Worm (Caenorhabditis elegans) whole organism, L2 larva: Measurements from ENCODE around the gene seip-1.

Source experiments
- C34F6.9 ChIP-seq: fragments of 150-350 bp; optimal IDR thresholded peaks from 2 replicates; lab custom pipeline; 2014; ENCODE audit warnings: missing biosample characterization, missing genetic modification characterization
- F13H6.1 ChIP-seq: sonication (generic microtip); optimal IDR thresholded peaks from 2 replicates; lab custom pipeline; 2016; ENCODE audit warnings: missing genetic modification characterization, missing compliant biosample characterization
- R02D3.7 ChIP-seq: fragments of 150-350 bp; optimal IDR thresholded peaks from 2 replicates; lab custom pipeline; 2014; ENCODE audit warnings: missing biosample characterization, missing genetic modification characterization
- Y55F3AM.14 ChIP-seq: fragments of 200-800 bp; sonication (Bioruptor generic); optimal IDR thresholded peaks from 2 replicates; lab custom pipeline; 2018; ENCODE audit warnings: mild to moderate bottlenecking, missing genetic modification characterization, missing compliant biosample characterization
- ZK546.5 ChIP-seq: sonication (generic microtip); optimal IDR thresholded peaks from 2 replicates; lab custom pipeline; 2017; ENCODE audit warnings: missing biosample characterization, missing genetic modification characterization
- alr-1 ChIP-seq: fragments of 150-350 bp; optimal IDR thresholded peaks from 2 replicates; lab custom pipeline; 2014; ENCODE audit warnings: missing biosample characterization, missing genetic modification characterization
- aly-2 ChIP-seq: fragments of 150-350 bp; optimal IDR thresholded peaks from 2 replicates; lab custom pipeline; 2014; ENCODE audit warnings: missing biosample characterization, missing genetic modification characterization
- ama-1 ChIP-seq: fragments of 150-350 bp; optimal IDR thresholded peaks from 2 replicates; lab custom pipeline; 2018; ENCODE audit warnings: inconsistent platforms
- blmp-1 ChIP-seq: sonication (generic microtip); optimal IDR thresholded peaks from 2 replicates; lab custom pipeline; 2017; ENCODE audit warnings: missing genetic modification characterization, mild to moderate bottlenecking, missing compliant biosample characterization, antibody characterized with exemption, moderate library complexity; ENCODE audit not compliant: insufficient read depth
- ceh-16 ChIP-seq: fragments of 150-350 bp; optimal IDR thresholded peaks from 2 replicates; lab custom pipeline; 2014; ENCODE audit warnings: missing biosample characterization, missing genetic modification characterization
- ceh-82 ChIP-seq: fragments of 150-350 bp; optimal IDR thresholded peaks from 2 replicates; lab custom pipeline; 2014; ENCODE audit warnings: missing biosample characterization, missing genetic modification characterization
- crh-2 ChIP-seq: sonication (generic microtip); optimal IDR thresholded peaks from 2 replicates; lab custom pipeline; 2017; ENCODE audit warnings: missing biosample characterization, missing genetic modification characterization
- dmd-4 ChIP-seq: sonication (generic microtip); optimal IDR thresholded peaks from 2 replicates; lab custom pipeline; 2017; ENCODE audit warnings: missing biosample characterization, missing genetic modification characterization
- egl-27 ChIP-seq: sonication (generic microtip); optimal IDR thresholded peaks from 3 replicates; lab custom pipeline; 2017; ENCODE audit warnings: missing biosample characterization, missing genetic modification reagents, missing genetic modification characterization
- elt-1 ChIP-seq: fragments of 150-350 bp; optimal IDR thresholded peaks from 2 replicates; lab custom pipeline; 2014; ENCODE audit warnings: missing biosample characterization, missing genetic modification characterization
- elt-3 ChIP-seq: sonication (generic microtip); optimal IDR thresholded peaks from 2 replicates; lab custom pipeline; 2017; ENCODE audit warnings: missing biosample characterization, missing genetic modification characterization
- fos-1 ChIP-seq: fragments of 150-350 bp; optimal IDR thresholded peaks from 2 replicates; lab custom pipeline; 2014; ENCODE audit warnings: missing biosample characterization, missing genetic modification characterization
- gmeb-1 ChIP-seq: fragments of 150-350 bp; optimal IDR thresholded peaks from 2 replicates; lab custom pipeline; 2014; ENCODE audit warnings: missing biosample characterization, missing genetic modification characterization
- lin-11 ChIP-seq: fragments of 150-350 bp; sonication (generic microtip); optimal IDR thresholded peaks from 2 replicates; lab custom pipeline; 2014; ENCODE audit warnings: missing biosample characterization, missing genetic modification characterization, inconsistent platforms, mixed read lengths
- lin-13 ChIP-seq: fragments of 150-350 bp; optimal IDR thresholded peaks from 2 replicates; lab custom pipeline; 2014; ENCODE audit warnings: missing biosample characterization, missing genetic modification reagents, missing genetic modification characterization
- lin-39 ChIP-seq: fragments of 150-350 bp; optimal IDR thresholded peaks from 2 replicates; lab custom pipeline; 2014; ENCODE audit warnings: missing biosample characterization, missing genetic modification reagents, missing genetic modification characterization
- lsy-2 ChIP-seq, 2 experiments: fragments of 150-350 bp in 1 of 2; sonication (generic microtip) in 1 of 2; optimal IDR thresholded peaks; 2 replicates each; lab custom pipeline; 2014 to 2017; ENCODE audit warnings: missing biosample characterization in 2 of 2, missing genetic modification characterization in 2 of 2
- mab-5 ChIP-seq: fragments of 150-350 bp; optimal IDR thresholded peaks from 2 replicates; lab custom pipeline; 2014; ENCODE audit warnings: missing biosample characterization, missing genetic modification characterization
- mbf-1 ChIP-seq: sonication (generic microtip); optimal IDR thresholded peaks from 2 replicates; lab custom pipeline; 2017; ENCODE audit warnings: missing biosample characterization, missing genetic modification characterization
- mdl-1 ChIP-seq, 2 experiments: fragments of 150-350 bp in 1 of 2; sonication (generic microtip) in 1 of 2; optimal IDR thresholded peaks; 2 replicates each; lab custom pipeline; 2017; ENCODE audit warnings: missing biosample characterization in 2 of 2, missing genetic modification characterization in 2 of 2
- nhr-10 ChIP-seq: sonication (generic microtip); optimal IDR thresholded peaks from 2 replicates; lab custom pipeline; 2017; ENCODE audit warnings: missing biosample characterization, missing genetic modification characterization
- nhr-11 ChIP-seq: fragments of 150-350 bp; optimal IDR thresholded peaks from 2 replicates; lab custom pipeline; 2014; ENCODE audit warnings: missing biosample characterization, missing genetic modification characterization
- nhr-12 ChIP-seq: fragments of 150-350 bp; optimal IDR thresholded peaks from 2 replicates; lab custom pipeline; 2014; ENCODE audit warnings: missing biosample characterization, missing genetic modification characterization
- nhr-129 ChIP-seq: fragments of 150-350 bp; optimal IDR thresholded peaks from 2 replicates; lab custom pipeline; 2014; ENCODE audit warnings: missing biosample characterization, missing genetic modification characterization
- nhr-21 ChIP-seq: fragments of 150-350 bp; optimal IDR thresholded peaks from 2 replicates; lab custom pipeline; 2014; ENCODE audit warnings: missing biosample characterization, missing genetic modification characterization
- nhr-23 ChIP-seq: fragments of 150-350 bp; optimal IDR thresholded peaks from 2 replicates; lab custom pipeline; 2014; ENCODE audit warnings: missing biosample characterization, missing genetic modification reagents, missing genetic modification characterization
- nhr-237 ChIP-seq: fragments of 150-350 bp; optimal IDR thresholded peaks from 2 replicates; lab custom pipeline; 2014; ENCODE audit warnings: missing biosample characterization, missing genetic modification characterization
- nhr-25 ChIP-seq: fragments of 150-350 bp; sonication (generic microtip); optimal IDR thresholded peaks from 3 replicates; lab custom pipeline; 2014; ENCODE audit warnings: missing biosample characterization, missing genetic modification characterization
- nhr-6 ChIP-seq: fragments of 150-350 bp; optimal IDR thresholded peaks from 2 replicates; lab custom pipeline; 2014; ENCODE audit warnings: missing biosample characterization, missing genetic modification characterization
- nhr-77 ChIP-seq: fragments of 150-350 bp; optimal IDR thresholded peaks from 2 replicates; lab custom pipeline; 2014; ENCODE audit warnings: missing biosample characterization, missing genetic modification characterization
- peb-1 ChIP-seq: fragments of 150-350 bp; optimal IDR thresholded peaks from 2 replicates; lab custom pipeline; 2014; ENCODE audit warnings: missing biosample characterization, missing genetic modification characterization
- sem-4 ChIP-seq: fragments of 150-350 bp; optimal IDR thresholded peaks from 2 replicates; lab custom pipeline; 2014; ENCODE audit warnings: missing biosample characterization, missing genetic modification reagents, missing genetic modification characterization
- skn-1 ChIP-seq: sonication (generic microtip); optimal IDR thresholded peaks from 2 replicates; lab custom pipeline; 2017; ENCODE audit warnings: missing biosample characterization, missing genetic modification characterization
- sma-3 ChIP-seq: sonication (generic microtip); optimal IDR thresholded peaks from 2 replicates; lab custom pipeline; 2016; ENCODE audit warnings: missing genetic modification reagents, missing genetic modification characterization, missing compliant biosample characterization
- sma-9 ChIP-seq, 2 experiments: fragments of 150-350 bp in 1 of 2; sonication (generic microtip) in 1 of 2; optimal IDR thresholded peaks; 2 replicates each; lab custom pipeline; 2014 to 2016; ENCODE audit warnings: missing genetic modification characterization in 2 of 2, mild to moderate bottlenecking in 1 of 2, missing biosample characterization in 1 of 2, missing compliant biosample characterization in 1 of 2, missing genetic modification reagents in 1 of 2, moderate library complexity in 1 of 2
- snpc-4 ChIP-seq: fragments of 150-350 bp; optimal IDR thresholded peaks from 2 replicates; lab custom pipeline; 2014; ENCODE audit warnings: missing biosample characterization, missing genetic modification characterization
- unc-39 ChIP-seq: fragments of 150-350 bp; optimal IDR thresholded peaks from 2 replicates; lab custom pipeline; 2014; ENCODE audit warnings: missing biosample characterization, missing genetic modification characterization
- unc-55 ChIP-seq: fragments of 150-350 bp; sonication (generic microtip); optimal IDR thresholded peaks from 3 replicates; lab custom pipeline; 2014; ENCODE audit warnings: missing biosample characterization, missing genetic modification reagents, missing genetic modification characterization
- unc-62 ChIP-seq: fragments of 150-350 bp; optimal IDR thresholded peaks from 2 replicates; lab custom pipeline; 2014; ENCODE audit warnings: missing biosample characterization, missing genetic modification reagents, missing genetic modification characterization
- zag-1 ChIP-seq: fragments of 150-350 bp; optimal IDR thresholded peaks from 2 replicates; lab custom pipeline; 2014; ENCODE audit warnings: missing biosample characterization, missing genetic modification characterization
- ztf-1 ChIP-seq: fragments of 200-800 bp; sonication (Bioruptor generic); conservative IDR thresholded peaks from 2 replicates; pipeline ENCODE4 v1.3.6; 2022; ENCODE audit warnings: missing genetic modification characterization, missing compliant biosample characterization
- ztf-11 ChIP-seq: sonication (generic microtip); optimal IDR thresholded peaks from 2 replicates; lab custom pipeline; 2017; ENCODE audit warnings: missing biosample characterization, missing genetic modification characterization
- ztf-4 ChIP-seq: fragments of 150-350 bp; optimal IDR thresholded peaks from 2 replicates; lab custom pipeline; 2014; ENCODE audit warnings: missing biosample characterization, missing genetic modification characterization

Gene seip-1

DNA sequence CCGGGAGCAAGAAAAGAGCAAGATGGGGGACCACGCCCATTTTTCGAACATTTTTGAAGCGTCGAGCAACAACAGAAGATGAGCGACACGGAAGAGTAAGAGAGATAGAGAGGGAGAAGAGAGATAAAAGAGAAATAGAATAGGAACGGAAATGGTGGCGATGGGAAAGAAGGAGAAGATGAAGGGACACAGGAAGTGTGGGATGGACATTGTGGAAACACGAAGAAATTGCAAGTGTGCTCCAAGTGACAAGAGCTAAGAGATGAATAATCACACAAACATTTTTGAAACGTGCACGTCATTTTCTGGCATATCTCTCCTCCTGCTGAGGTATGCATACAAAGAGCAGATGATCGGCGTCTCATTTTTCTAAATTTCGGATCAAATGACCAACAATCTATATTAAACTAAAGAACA lies 22.5 kb downstream of the seip-1 start:
- no peak for TF ChIP-seq alr-1 (tag; lab: Kevin White, UChicago)
- peak; percentile 35 for TF ChIP-seq crh-2 (tag; lab: Kevin White, UChicago)
- TF ChIP-seq lin-39 (tag; lab: Kevin White, UChicago), result no peak
- TF ChIP-seq sma-3 (GFP tag; lab: Kevin White, UChicago), result no peak
- TF ChIP-seq ZK546.5 (tag; lab: Kevin White, UChicago), result no peak
- no peak for TF ChIP-seq skn-1 (tag; lab: Kevin White, UChicago)
- TF ChIP-seq egl-27 (tag; lab: Kevin White, UChicago), result peak; percentile 57
- peak; percentile 18 for TF ChIP-seq ztf-4 (tag; lab: Kevin White, UChicago)
- TF ChIP-seq aly-2 (tag; lab: Kevin White, UChicago), result no peak
- no peak for TF ChIP-seq ceh-82 (tag; lab: Kevin White, UChicago)
- no peak for TF ChIP-seq unc-62
- TF ChIP-seq blmp-1 (tag; lab: Kevin White, UChicago), result no peak
- peak in 1 of 2 experiments; percentile 64 for TF ChIP-seq mdl-1 (tag; optimal IDR thresholded peaks at IDR 0.05; lab: Kevin White, UChicago)
- TF ChIP-seq F13H6.1 (tag; lab: Kevin White, UChicago), result peak; percentile 91
- TF ChIP-seq gmeb-1, result no peak
- no peak for TF ChIP-seq nhr-237 (tag; lab: Kevin White, UChicago)
- TF ChIP-seq nhr-129 (tag; lab: Kevin White, UChicago), result peak; percentile 38
- TF ChIP-seq elt-1 (tag; lab: Kevin White, UChicago), result no peak
- TF ChIP-seq nhr-6 (tag; lab: Kevin White, UChicago), result peak; percentile 51
- peak; percentile 84 for TF ChIP-seq sma-9 (GFP tag; optimal IDR thresholded peaks at IDR 0.05; lab: Kevin White, UChicago)
- TF ChIP-seq sma-9 (tag; optimal IDR thresholded peaks at IDR 0.05; lab: Kevin White, UChicago), result no peak
- no peak for TF ChIP-seq lin-11 (tag; lab: Kevin White, UChicago)
- TF ChIP-seq nhr-23 (tag; lab: Kevin White, UChicago), result no peak
- TF ChIP-seq ceh-16, result no peak
- peak; percentile 69 for TF ChIP-seq C34F6.9
- TF ChIP-seq nhr-21 (tag; lab: Kevin White, UChicago), result no peak
- no peak for TF ChIP-seq dmd-4 (tag; lab: Kevin White, UChicago)
- TF ChIP-seq nhr-12 (tag; lab: Kevin White, UChicago), result no peak
- no peak for TF ChIP-seq peb-1 (tag; lab: Kevin White, UChicago)
- no peak for TF ChIP-seq ztf-1 (GFP tag; lab: Robert Waterston, UW)
- TF ChIP-seq nhr-10, result no peak
- TF ChIP-seq Y55F3AM.14 (GFP tag; lab: Kevin White, UChicago), result no peak
- peak; percentile 19 for TF ChIP-seq lin-13 (GFP tag; lab: Kevin White, UChicago)
- no peak for TF ChIP-seq unc-39 (tag; lab: Kevin White, UChicago)
- no peak for TF ChIP-seq ztf-11 (tag; lab: Kevin White, UChicago)
- no peak for TF ChIP-seq mbf-1
- no peak for TF ChIP-seq ama-1
- peak; percentile 15 for TF ChIP-seq zag-1
- no peak for TF ChIP-seq fos-1 (tag; lab: Kevin White, UChicago)
- peak; percentile 52 for TF ChIP-seq unc-55
- TF ChIP-seq nhr-25 (tag; lab: Kevin White, UChicago), result no peak
- no peak for TF ChIP-seq nhr-77
- TF ChIP-seq lsy-2 (tag; optimal IDR thresholded peaks at IDR 0.05; lab: Kevin White, UChicago), result peak in 1 of 2 experiments; percentile 58
- TF ChIP-seq sem-4 (tag; lab: Kevin White, UChicago), result peak; percentile 48
- no peak for TF ChIP-seq nhr-11 (tag; lab: Kevin White, UChicago)
- no peak for TF ChIP-seq R02D3.7
- TF ChIP-seq mab-5 (tag; lab: Kevin White, UChicago), result no peak
- no peak for TF ChIP-seq elt-3
- peak; percentile 29 for TF ChIP-seq snpc-4 (tag; lab: Kevin White, UChicago)
- TF ChIP-seq, all 48 proteins: peak for 15
